Fruit fly (Drosophila melanogaster): ENCODE results near the gene CG14683.

CG14683 gene

DNA sequence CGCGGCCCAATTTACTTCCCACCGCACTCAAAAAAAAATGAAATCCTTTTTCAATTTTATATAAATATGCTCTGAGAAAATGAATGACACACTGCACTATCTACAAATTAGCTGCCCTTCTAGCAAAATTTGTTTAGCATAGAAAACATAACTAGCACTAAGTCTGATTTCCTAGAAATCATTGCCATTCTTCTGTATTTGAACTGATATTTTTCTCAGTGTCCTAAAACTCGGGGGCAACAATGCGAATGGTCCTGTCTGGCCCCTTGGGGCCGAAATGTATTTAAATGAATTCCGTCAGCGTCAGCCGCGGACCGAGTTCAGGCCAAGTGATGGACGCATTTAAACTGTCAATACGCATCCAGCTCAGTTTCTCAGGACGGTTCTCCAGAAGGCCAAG is 23.8 kb upstream of the CG14683 start:
- no peak for TF ChIP-seq dmrt93B (GFP tag; optimal IDR thresholded peaks at IDR 0.05)
- TF ChIP-seq foxo (GFP tag; optimal IDR thresholded peaks at IDR 0.05): peak in 1 of 2 experiments; percentile 23
- TF ChIP-seq fru (GFP tag; optimal IDR thresholded peaks at IDR 0.05): peak; percentile 16
- TF ChIP-seq ey (GFP tag; optimal IDR thresholded peaks at IDR 0.05): peak; percentile 8

DNA sequence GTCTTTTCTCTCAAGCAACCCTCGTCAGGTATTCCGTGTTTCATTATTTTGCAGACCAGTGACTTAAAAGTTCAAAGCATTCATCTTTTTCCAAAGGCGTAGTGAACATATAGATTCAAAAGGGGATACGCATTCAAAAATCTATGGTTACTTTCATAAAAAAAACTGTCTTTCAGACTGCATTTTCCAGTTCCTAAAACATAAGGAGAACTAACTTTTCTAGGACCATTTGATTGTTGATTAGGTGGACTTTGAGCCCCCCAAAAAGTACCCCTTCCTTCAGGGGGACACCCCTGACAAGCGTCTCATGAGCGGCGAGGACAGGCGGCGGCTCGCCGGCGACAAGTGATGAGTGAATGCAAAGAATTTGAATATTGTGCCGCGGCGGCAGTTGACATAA is 22.9 kb upstream of the CG14683 start:
- TF ChIP-seq Sp1 (GFP tag; optimal IDR thresholded peaks at IDR 0.05) (peak; percentile 32), ey (GFP tag; optimal IDR thresholded peaks at IDR 0.05) (peak; percentile 56), woc (GFP tag; optimal IDR thresholded peaks at IDR 0.05) (peak; percentile 6), rgr (GFP tag; optimal IDR thresholded peaks at IDR 0.05) (peak; percentile 13), foxo (GFP tag; optimal IDR thresholded peaks at IDR 0.05) (peak in 1 of 2 experiments; percentile 45), OdsH (GFP tag; optimal IDR thresholded peaks at IDR 0.05) (peak; percentile 33), br (GFP tag; optimal IDR thresholded peaks at IDR 0.05) (peak; percentile 4), dl (GFP tag; optimal IDR thresholded peaks at IDR 0.05; ENCODE audit: insufficient read depth in 1 of 2, partially characterized antibody in 2 of 2) (no peak), Hnf4 (GFP tag; optimal IDR thresholded peaks at IDR 0.05) (peak; percentile 6), usp (GFP tag; optimal IDR thresholded peaks at IDR 0.05) (no peak), fru (GFP tag; optimal IDR thresholded peaks at IDR 0.05) (peak; percentile 11), HLH106 (tag; optimal IDR thresholded peaks at IDR 0.05) (peak; percentile 44), h (GFP tag; optimal IDR thresholded peaks at IDR 0.05) (peak; percentile 35), N (GFP tag; optimal IDR thresholded peaks at IDR 0.05) (no peak)

dm6 chr3R:10675101-10675500 is 21.3 kb upstream of the CG14683 start:
- TF ChIP-seq sv (GFP tag; optimal IDR thresholded peaks at IDR 0.05): no peak
- TF ChIP-seq Hr83 (GFP tag; optimal IDR thresholded peaks at IDR 0.05; ENCODE audit: poor library complexity, severe bottlenecking): peak; percentile 17
- peak; percentile 17 for TF ChIP-seq rgr (GFP tag; optimal IDR thresholded peaks at IDR 0.05)
- TF ChIP-seq Dif (GFP tag; optimal IDR thresholded peaks at IDR 0.05; ENCODE audit: partially characterized antibody): no peak
- TF ChIP-seq Myc (optimal IDR thresholded peaks at IDR 0.05): peak; percentile 72
- TF ChIP-seq fru (GFP tag; optimal IDR thresholded peaks at IDR 0.05): peak; percentile 54
- no peak for TF ChIP-seq woc (GFP tag; optimal IDR thresholded peaks at IDR 0.05)
- TF ChIP-seq dl (GFP tag; optimal IDR thresholded peaks at IDR 0.05; ENCODE audit: insufficient read depth in 1 of 2, partially characterized antibody in 2 of 2): no peak
- peak; percentile 6 for TF ChIP-seq brk (GFP tag; optimal IDR thresholded peaks at IDR 0.05)
- TF ChIP-seq foxo (GFP tag; optimal IDR thresholded peaks at IDR 0.05): peak in 1 of 2 experiments; percentile 42
- peak; percentile 47 for TF ChIP-seq h (GFP tag; optimal IDR thresholded peaks at IDR 0.05)

- TF ChIP-seq fru (GFP tag; optimal IDR thresholded peaks at IDR 0.05) (no peak), CG9705 (GFP tag; optimal IDR thresholded peaks at IDR 0.05) (no peak), dmrt93B (GFP tag; optimal IDR thresholded peaks at IDR 0.05) (no peak), tai (GFP tag; optimal IDR thresholded peaks at IDR 0.05) (peak; percentile 27), jim (GFP tag; optimal IDR thresholded peaks at IDR 0.05) (no peak), OdsH (GFP tag; optimal IDR thresholded peaks at IDR 0.05) (no peak), br (GFP tag; optimal IDR thresholded peaks at IDR 0.05) (no peak), Jra (GFP tag; optimal IDR thresholded peaks at IDR 0.05) (no peak), h (GFP tag; optimal IDR thresholded peaks at IDR 0.05) (no peak), dl (GFP tag; optimal IDR thresholded peaks at IDR 0.05; ENCODE audit: insufficient read depth in 1 of 2, partially characterized antibody in 2 of 2) (no peak), woc (GFP tag; optimal IDR thresholded peaks at IDR 0.05) (no peak), N (GFP tag; optimal IDR thresholded peaks at IDR 0.05) (peak; percentile 44), dsf (GFP tag; optimal IDR thresholded peaks at IDR 0.05; ENCODE audit: borderline replicate concordance) (no peak), sv (GFP tag; optimal IDR thresholded peaks at IDR 0.05) (no peak), CG32264 (GFP tag; optimal IDR thresholded peaks at IDR 0.05) (no peak), foxo (GFP tag; optimal IDR thresholded peaks at IDR 0.05) (no peak), Myc (optimal IDR thresholded peaks at IDR 0.05) (peak; percentile 76), rgr (GFP tag; optimal IDR thresholded peaks at IDR 0.05) (no peak)
Measured at dm6 chr3R:10677245-10677902, 19.1 kb upstream of the CG14683 start, which contains the start of gene CG6465. TSS of gene CG6465 (minus strand) at chr3R:10677251.

DNA sequence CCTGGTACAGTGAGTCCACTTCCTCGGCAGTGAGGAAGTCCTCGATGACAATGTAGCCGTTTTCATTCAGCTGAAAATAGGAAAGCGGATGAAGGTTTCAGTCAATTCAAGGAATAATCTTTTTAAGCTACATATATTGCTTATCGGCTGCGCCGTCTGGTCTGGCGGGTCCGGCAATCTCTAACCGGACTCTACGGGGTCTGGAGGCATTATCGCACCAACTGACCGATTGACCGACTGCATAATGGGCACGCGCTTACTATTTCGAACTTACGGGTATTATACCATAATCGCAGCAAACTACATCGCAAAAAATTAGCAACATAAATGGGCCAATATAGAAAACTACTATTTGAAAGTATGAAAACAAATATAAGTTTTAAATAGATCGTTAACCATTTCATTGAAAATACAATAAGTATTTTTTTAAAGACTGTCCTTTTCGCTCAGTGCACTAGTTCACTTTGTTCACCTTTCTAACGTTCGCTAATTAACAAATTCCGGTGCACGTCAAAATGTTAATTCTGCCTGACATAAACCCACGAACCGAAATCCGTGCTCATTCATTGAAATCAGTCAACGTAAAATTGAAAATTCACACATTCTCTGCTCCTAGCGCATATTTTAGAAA is 17.4 kb upstream of the CG14683 start:
- TF ChIP-seq dl (GFP tag; optimal IDR thresholded peaks at IDR 0.05; ENCODE audit: insufficient read depth in 1 of 2, partially characterized antibody in 2 of 2) (no peak), dsf (GFP tag; optimal IDR thresholded peaks at IDR 0.05; ENCODE audit: borderline replicate concordance) (no peak), Jra (GFP tag; optimal IDR thresholded peaks at IDR 0.05) (no peak), Mio (GFP tag; optimal IDR thresholded peaks at IDR 0.05) (no peak), Abd-B (GFP tag; optimal IDR thresholded peaks at IDR 0.05) (no peak), foxo (GFP tag; optimal IDR thresholded peaks at IDR 0.05) (no peak), CrebA (GFP tag; optimal IDR thresholded peaks at IDR 0.05; ENCODE audit: borderline replicate concordance) (no peak), rgr (GFP tag; optimal IDR thresholded peaks at IDR 0.05) (no peak)

Measured in whole organism, wandering third instar larva.